Worm (Caenorhabditis elegans): ENCODE measurements around the gene C52E2.4.

Gene C52E2.4

ce11 chrII:1890682-1891081 is 47.7 kb downstream of the C52E2.4 start, which contains the start of gene math-9:
TSS of gene math-9 (minus strand) at chrII:1890782.
- TF ChIP-seq fkh-8 (tag; optimal IDR thresholded peaks at IDR 0.05) (no peak), efl-1 (optimal IDR thresholded peaks at IDR 0.05) (no peak), efl-1 (GFP tag; optimal IDR thresholded peaks at IDR 0.05 in 1 of 2) (peak in 1 of 2 experiments; percentile 45)

- TF ChIP-seq alr-1 (tag; optimal IDR thresholded peaks at IDR 0.05; ENCODE audit: borderline replicate concordance) (no peak), nhr-28 (tag; optimal IDR thresholded peaks at IDR 0.05) (no peak), unc-86 (tag; optimal IDR thresholded peaks at IDR 0.05) (no peak), dpl-1 (GFP tag; optimal IDR thresholded peaks at IDR 0.05) (no peak), efl-1 (optimal IDR thresholded peaks at IDR 0.05) (no peak), efl-1 (GFP tag; optimal IDR thresholded peaks at IDR 0.05 in 1 of 2) (no peak), unc-30 (tag; optimal IDR thresholded peaks at IDR 0.05) (no peak), vab-15 (tag; optimal IDR thresholded peaks at IDR 0.05) (no peak), xbp-1 (tag; optimal IDR thresholded peaks at IDR 0.05) (no peak), egl-27 (tag; optimal IDR thresholded peaks at IDR 0.05) (no peak), fkh-4 (tag; optimal IDR thresholded peaks at IDR 0.05; ENCODE audit: borderline replicate concordance) (no peak), Y116A8C.19 (tag; optimal IDR thresholded peaks at IDR 0.05; ENCODE audit: borderline replicate concordance) (no peak), irx-1 (tag; optimal IDR thresholded peaks at IDR 0.05) (no peak), efl-3 (GFP tag; optimal IDR thresholded peaks at IDR 0.05) (no peak), lin-13 (GFP tag; optimal IDR thresholded peaks at IDR 0.05) (no peak), C16A3.4 (tag; optimal IDR thresholded peaks at IDR 0.05) (no peak), fos-1 (tag; optimal IDR thresholded peaks at IDR 0.05) (no peak)
Observed at ce11 chrII:1893912-1894311, 51.0 kb downstream of the C52E2.4 start, which contains the start of gene C16C4.1. TSS of gene C16C4.1 (plus strand) at chrII:1894212.

- TF ChIP-seq fkh-4 (tag; optimal IDR thresholded peaks at IDR 0.05; ENCODE audit: borderline replicate concordance) = no peak
- TF ChIP-seq nhr-76 (tag; optimal IDR thresholded peaks at IDR 0.05) = no peak
- no peak for TF ChIP-seq swsn-7 (tag; optimal IDR thresholded peaks at IDR 0.05)
- no peak for TF ChIP-seq ets-5 (GFP tag; IDR thresholded peaks at IDR 0.05)
- TF ChIP-seq nhr-19 (GFP tag; conservative IDR thresholded peaks at IDR 0.05) = no peak
- no peak for TF ChIP-seq Y116A8C.19 (tag; optimal IDR thresholded peaks at IDR 0.05; ENCODE audit: borderline replicate concordance)
- no peak for TF ChIP-seq nhr-237 (tag; optimal IDR thresholded peaks at IDR 0.05)
- no peak for TF ChIP-seq hlh-4 (tag; optimal IDR thresholded peaks at IDR 0.05)
- no peak for TF ChIP-seq ceh-8 (GFP tag; optimal IDR thresholded peaks at IDR 0.05)
- no peak for TF ChIP-seq dpl-1 (GFP tag; optimal IDR thresholded peaks at IDR 0.05)
- no peak for TF ChIP-seq mab-9 (GFP tag; IDR thresholded peaks at IDR 0.05)
- no peak for TF ChIP-seq nhr-84 (tag; optimal IDR thresholded peaks at IDR 0.05)
- TF ChIP-seq mep-1 (tag; optimal IDR thresholded peaks at IDR 0.05) = no peak
- TF ChIP-seq lin-39 (tag; optimal IDR thresholded peaks at IDR 0.05) = no peak
- no peak for TF ChIP-seq lin-35 (GFP tag; optimal IDR thresholded peaks at IDR 0.05)
Observed at ce11 chrII:1895278-1895677, 52.3 kb downstream of the C52E2.4 start, which contains the start of gene C46F9.5. TSS of gene C46F9.5 (plus strand) at chrII:1895578.

ce11 chrII:1895762-1896161 is 52.8 kb downstream of the C52E2.4 start, which contains the start of gene math-25:
TSS of gene math-25 (plus strand) at chrII:1896062.
- TF ChIP-seq elt-2 (tag; optimal IDR thresholded peaks at IDR 0.05) (no peak), irx-1 (tag; optimal IDR thresholded peaks at IDR 0.05) (no peak), nhr-84 (tag; optimal IDR thresholded peaks at IDR 0.05) (no peak), unc-98 (GFP tag; IDR thresholded peaks at IDR 0.05) (no peak), lin-13 (GFP tag; optimal IDR thresholded peaks at IDR 0.05) (no peak)

Data from whole organism, L1 larva.